Worm (Caenorhabditis elegans) whole organism, midembryonic: ENCODE measurements around the gene F33G12.7.

Source experiments
- ztf-23 ChIP-seq: fragments of 200-800 bp; sonication (Bioruptor generic); IDR thresholded peaks from 2 replicates; pipeline ENCODE4 v1.3.6; 2022; ENCODE audit warnings: missing genetic modification reagents, missing genetic modification characterization, missing compliant biosample characterization
- ztf-29 ChIP-seq: fragments of 200-800 bp; sonication (Bioruptor generic); IDR thresholded peaks from 2 replicates; pipeline ENCODE4 v1.3.6; 2022; ENCODE audit warnings: missing genetic modification reagents, missing genetic modification characterization, missing compliant biosample characterization

- TF ChIP-seq ztf-23 (GFP tag; lab: Robert Waterston, UW) (no peak), ztf-29 (GFP tag; lab: Robert Waterston, UW) (no peak)
Observed at ce11 chrII:5069525-5069924, 29.0 kb upstream of the F33G12.7 start, which contains the start of gene idpb-2.
